Fruit fly (Drosophila melanogaster): Measurements from ENCODE around the gene Eaf6.

Eaf6 gene

DNA sequence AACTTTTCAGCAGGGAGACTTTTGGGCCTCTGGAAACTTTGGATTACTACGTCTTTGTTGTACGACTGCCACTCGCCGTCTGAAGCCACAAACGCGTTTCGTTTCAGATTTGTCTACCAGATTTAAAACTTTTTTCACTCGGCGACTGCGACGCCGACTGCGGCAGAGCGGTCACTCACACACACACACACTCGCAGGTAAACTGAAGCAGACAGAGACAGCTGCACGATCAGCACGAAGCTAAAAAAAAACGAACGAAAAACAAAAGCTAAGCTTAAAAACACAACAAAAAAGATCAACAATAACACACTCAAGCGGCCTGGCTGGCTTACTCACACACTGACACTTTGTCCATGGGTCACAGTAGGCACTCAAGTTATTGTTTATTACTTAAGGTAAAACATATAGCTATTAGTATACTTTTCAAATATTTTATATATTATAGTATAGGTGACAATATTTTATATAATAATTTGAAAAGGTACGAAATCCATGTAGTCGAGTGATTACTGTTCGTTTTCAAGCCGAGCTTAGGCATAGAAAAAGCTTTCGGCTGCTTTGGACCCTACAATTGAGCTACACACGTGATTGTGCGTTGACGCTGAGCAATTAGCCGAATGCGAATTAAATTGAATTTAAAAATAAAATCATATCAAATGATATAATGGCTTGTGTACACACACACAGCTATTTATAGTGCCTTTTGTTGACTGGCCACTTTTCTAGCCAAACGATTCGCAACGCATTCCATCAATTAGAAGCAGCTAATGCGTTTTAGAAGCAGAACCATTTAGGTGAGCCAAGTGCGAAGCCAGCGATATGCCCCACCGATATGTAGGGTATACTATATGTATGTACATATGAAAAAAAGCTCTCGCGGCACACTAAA lies 30.6 kb downstream of the Eaf6 start, which contains the start of gene Msr-110 (continued):
- peak; percentile 70 for TF ChIP-seq toy (GFP tag; IDR thresholded peaks at IDR 0.05)
- peak; percentile 73 for TF ChIP-seq CG17328 (GFP tag; IDR thresholded peaks at IDR 0.05)
- peak; percentile 96 for TF ChIP-seq vvl (GFP tag; IDR thresholded peaks at IDR 0.05)
- peak; percentile 68 for TF ChIP-seq emc (GFP tag; optimal IDR thresholded peaks at IDR 0.05)
- TF ChIP-seq unpg (GFP tag; optimal IDR thresholded peaks at IDR 0.05): peak; percentile 91
- no peak for TF ChIP-seq ERR (GFP tag; optimal IDR thresholded peaks at IDR 0.05)
- peak; percentile 94 for TF ChIP-seq Sox100B (GFP tag; optimal IDR thresholded peaks at IDR 0.05)
- peak; percentile 80 to 93 for TF ChIP-seq Hr51 (GFP tag; optimal IDR thresholded peaks at IDR 0.05)
- peak; percentile 42 for TF ChIP-seq repo (GFP tag; optimal IDR thresholded peaks at IDR 0.05)
- TF ChIP-seq CG12659 (GFP tag; optimal IDR thresholded peaks at IDR 0.05): peak; percentile 92
- peak; percentile 97 for TF ChIP-seq Drgx (GFP tag; IDR thresholded peaks at IDR 0.05)
- TF ChIP-seq vnd (GFP tag; IDR thresholded peaks at IDR 0.05; ENCODE audit: partially characterized antibody): no peak
- peak; percentile 50 for TF ChIP-seq CG15696 (tag; optimal IDR thresholded peaks at IDR 0.05)
- TF ChIP-seq BtbVII (GFP tag; optimal IDR thresholded peaks at IDR 0.05): peak; percentile 85
- peak; percentile 67 for TF ChIP-seq CG30431 (GFP tag; optimal IDR thresholded peaks at IDR 0.05)
- TF ChIP-seq dimm (GFP tag; IDR thresholded peaks at IDR 0.05): peak; percentile 21; the same call in 1 of the 2 replicates
- peak; percentile 78 for TF ChIP-seq ttk (GFP tag; IDR thresholded peaks at IDR 0.05)
- peak; percentile 74 for TF ChIP-seq Awh (GFP tag; IDR thresholded peaks at IDR 0.05)
- peak; percentile 69 for TF ChIP-seq eyg (GFP tag; optimal IDR thresholded peaks at IDR 0.05)
- TF ChIP-seq ash1 (GFP tag; optimal IDR thresholded peaks at IDR 0.05): no peak
- TF ChIP-seq Opbp (GFP tag; IDR thresholded peaks at IDR 0.05; ENCODE audit: partially characterized antibody): no peak
- peak; percentile 82; the same call in 1 of the 4 replicates for TF ChIP-seq chinmo (GFP tag; IDR thresholded peaks at IDR 0.05; ENCODE audit: partially characterized antibody)
- peak; percentile 53 for TF ChIP-seq NK7.1 (GFP tag; optimal IDR thresholded peaks at IDR 0.05)
- TF ChIP-seq kay (GFP tag; optimal IDR thresholded peaks at IDR 0.05): peak; percentile 57
- peak; percentile 71 for TF ChIP-seq Antp (GFP tag; optimal IDR thresholded peaks at IDR 0.05)
- TF ChIP-seq CG2120 (GFP tag; optimal IDR thresholded peaks at IDR 0.05): peak; percentile 89
- TF ChIP-seq Hsf (GFP tag; optimal IDR thresholded peaks at IDR 0.05): peak; percentile 80
- TF ChIP-seq CG10543 (GFP tag; optimal IDR thresholded peaks at IDR 0.05): peak; percentile 89
- no peak for TF ChIP-seq Sin3A (optimal IDR thresholded peaks at IDR 0.05)
- no peak for TF ChIP-seq NC2β (GFP tag; optimal IDR thresholded peaks at IDR 0.05)
- no peak for TF ChIP-seq CG33557 (GFP tag; optimal IDR thresholded peaks at IDR 0.05)
- TF ChIP-seq CG7745 (tag; optimal IDR thresholded peaks at IDR 0.05): no peak
- peak; percentile 87 for TF ChIP-seq Xrp1 (GFP tag; IDR thresholded peaks at IDR 0.05)
- TF ChIP-seq E2f1 (GFP tag; IDR thresholded peaks at IDR 0.05): peak; percentile 75
- TF ChIP-seq CG7963 (GFP tag; IDR thresholded peaks at IDR 0.05; ENCODE audit: partially characterized antibody): no peak
- peak; percentile 6 for TF ChIP-seq Sry-β (GFP tag; optimal IDR thresholded peaks at IDR 0.05)
- TF ChIP-seq tap (tag; optimal IDR thresholded peaks at IDR 0.05): peak; percentile 89
- TF ChIP-seq CG12299 (tag; optimal IDR thresholded peaks at IDR 0.05): peak; percentile 90
- TF ChIP-seq bigmax (GFP tag; optimal IDR thresholded peaks at IDR 0.05): no peak
- TF ChIP-seq odd (GFP tag; optimal IDR thresholded peaks at IDR 0.05): peak; percentile 79
- peak; percentile 84 for TF ChIP-seq CG12219 (GFP tag; optimal IDR thresholded peaks at IDR 0.05)
- TF ChIP-seq cas (GFP tag; IDR thresholded peaks at IDR 0.05): peak; percentile 70
- peak; percentile 81 for TF ChIP-seq Doc2 (GFP tag; IDR thresholded peaks at IDR 0.05)
- peak; percentile 32 for TF ChIP-seq CG33213 (GFP tag; optimal IDR thresholded peaks at IDR 0.05)
- peak; percentile 80 for TF ChIP-seq CG9437 (GFP tag; optimal IDR thresholded peaks at IDR 0.05)
- peak; percentile 74 for TF ChIP-seq CG3407 (GFP tag; optimal IDR thresholded peaks at IDR 0.05)
- peak; percentile 92 for TF ChIP-seq gem (tag; optimal IDR thresholded peaks at IDR 0.05)
- TF ChIP-seq CG11093 (GFP tag; IDR thresholded peaks at IDR 0.05): peak; percentile 91
- TF ChIP-seq CG10147 (GFP tag; optimal IDR thresholded peaks at IDR 0.05): peak; percentile 85
